Fruit fly (Drosophila melanogaster) ovary, adult (tissue): ENCODE data around the gene CG31776.
A peak's percentile ranks its signal among the peaks of the same experiment; 100 is the strongest.

Source experiments
- CG17801 ChIP-seq: fragments of 200-800 bp; optimal IDR thresholded peaks from 2 replicates; lab custom pipeline; 2019; ENCODE audit warnings: missing biosample characterization, mild to moderate bottlenecking, missing genetic modification characterization, moderate library complexity; ENCODE audit not compliant: partially characterized antibody

The CG31776 gene

DNA sequence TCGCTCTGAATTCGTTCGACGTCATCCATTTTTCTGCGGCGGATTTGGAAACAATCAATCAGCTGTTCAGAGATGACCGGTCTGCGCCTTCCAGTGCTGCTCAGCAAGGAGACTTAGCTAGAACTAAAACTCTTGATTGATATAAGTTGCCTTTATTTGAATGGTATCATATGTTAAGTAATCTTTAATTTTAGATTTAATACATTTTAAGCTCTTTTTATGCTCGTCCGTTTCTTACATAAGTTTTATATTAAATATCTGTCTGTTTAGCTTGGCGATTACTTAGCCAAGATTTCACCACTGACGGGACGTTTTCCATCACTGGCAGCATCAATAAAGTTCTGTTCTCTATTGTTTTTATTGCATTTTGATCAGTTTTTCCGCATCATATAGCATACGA, 13.0 kb upstream of the CG31776 start, which contains the start of the genes Cog3 and Sec5:
Cog3 (minus strand) TSS at position 58 of the 400 bp plus-strand sequence.
Sec5 (plus strand) TSS at position 296 of the 400 bp plus-strand sequence.
- peak; percentile 55 for TF ChIP-seq CG17801 (GFP tag; lab: Kevin White, UChicago)

DNA sequence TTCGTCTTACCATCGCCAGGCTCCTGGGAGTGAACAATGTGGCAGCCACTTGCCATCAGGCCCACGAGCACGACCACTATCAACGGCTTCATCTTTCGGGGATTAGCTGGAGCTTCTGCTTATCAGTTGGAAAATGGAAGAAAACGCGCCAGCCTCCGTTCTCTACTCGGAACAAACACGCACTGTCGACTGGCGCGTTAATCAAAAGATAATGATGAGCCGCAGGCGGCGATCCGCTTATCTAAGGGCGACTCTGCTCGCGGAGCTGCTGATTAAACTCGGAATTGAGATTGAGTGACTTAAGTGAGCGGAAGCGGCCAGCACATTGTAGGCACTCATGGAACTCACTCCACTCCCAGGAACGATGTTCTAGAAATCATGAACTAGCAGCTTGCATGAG, 8.2 kb upstream of the CG31776 start, which contains the start of gene CG3246:
CG3246 (minus strand) TSS at position 193 of the 400 bp plus-strand sequence.
- TF ChIP-seq CG17801 (GFP tag; lab: Kevin White, UChicago) = no peak

DNA sequence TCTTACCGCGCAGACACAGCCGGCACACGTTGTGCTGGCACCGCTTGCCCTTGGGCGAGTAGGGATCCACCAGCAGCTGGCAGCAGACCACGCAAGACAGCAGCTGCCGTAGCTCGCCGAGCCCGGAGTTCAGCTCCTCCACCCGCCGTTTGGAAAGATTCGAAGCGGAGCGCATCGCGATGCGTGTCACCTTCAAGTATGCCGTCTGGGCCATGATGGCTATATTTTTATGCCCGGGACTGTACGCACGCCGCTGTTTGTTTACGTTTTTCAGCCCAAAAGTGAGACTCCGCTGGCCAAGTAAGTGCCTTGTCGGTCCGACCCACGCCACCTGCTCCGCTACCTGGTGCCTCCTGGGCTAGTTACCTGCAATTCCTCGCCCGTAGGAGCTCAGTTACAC, 4.6 kb upstream of the CG31776 start:
- no peak for TF ChIP-seq CG17801 (GFP tag; lab: Kevin White, UChicago)

DNA sequence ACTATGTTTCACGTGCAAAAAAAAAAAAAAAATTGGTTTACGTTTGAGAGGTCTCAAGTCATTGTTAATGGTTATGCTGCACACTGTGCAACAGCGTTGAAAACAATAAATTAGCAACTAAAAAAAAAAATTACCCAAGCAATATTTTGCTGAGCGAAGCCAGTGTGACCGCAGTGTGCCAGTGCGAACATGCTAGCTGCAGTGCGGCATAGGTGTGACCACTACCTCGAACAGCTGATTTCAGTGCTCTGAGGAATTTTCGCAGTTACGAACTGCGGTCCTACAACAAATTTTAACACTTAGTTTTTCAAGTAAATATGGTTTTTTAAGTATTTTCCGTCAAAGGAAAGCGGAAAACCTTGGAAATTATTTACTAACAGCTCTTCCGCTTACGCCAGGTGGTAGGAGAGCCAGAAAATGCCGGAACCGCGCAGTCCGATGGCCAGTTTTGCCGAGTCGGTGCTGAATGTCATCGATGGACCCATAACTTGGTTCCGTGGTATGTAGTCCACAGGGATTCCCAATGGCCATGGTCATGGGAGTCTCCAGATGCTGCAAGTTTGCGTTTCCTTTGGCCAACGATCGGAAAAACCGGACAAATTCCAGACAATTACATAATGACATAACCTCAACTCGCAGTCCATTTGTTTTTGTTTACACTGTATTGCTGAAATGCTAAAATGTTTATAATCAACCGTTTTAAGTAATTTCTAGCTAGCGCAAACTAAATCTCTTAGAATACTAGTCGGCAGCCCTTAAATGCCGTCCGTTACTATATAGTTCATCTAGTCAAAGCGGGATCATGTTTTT, 3.9 kb upstream of the CG31776 start, which contains the start of the genes msl-2 and ND-PDSW:
msl-2 (minus strand) TSS at position 195 of the 810 bp plus-strand sequence.
ND-PDSW (plus strand) TSS at position 240 of the 810 bp plus-strand sequence.
- no peak for TF ChIP-seq CG17801 (GFP tag; lab: Kevin White, UChicago)

DNA sequence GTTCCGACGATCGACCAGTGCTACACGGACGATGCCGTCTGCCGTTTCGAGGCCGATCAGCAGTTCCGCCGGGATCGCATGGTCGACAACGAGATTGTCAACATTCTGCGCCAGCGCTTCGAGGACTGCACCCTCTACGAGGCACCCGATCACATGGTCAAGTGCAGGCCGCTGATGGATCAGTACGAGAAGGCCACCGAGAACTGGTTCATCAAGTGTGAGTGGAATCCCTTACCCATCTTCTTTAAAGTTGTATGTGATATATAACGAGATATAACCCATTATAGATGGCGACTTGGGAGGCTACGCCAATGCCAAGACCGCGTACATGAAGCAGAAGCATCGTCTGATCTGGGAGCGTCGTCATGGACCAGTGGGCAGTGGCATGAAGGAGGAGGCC, 3.1 kb upstream of the CG31776 start:
- TF ChIP-seq CG17801 (GFP tag; lab: Kevin White, UChicago) = no peak

DNA sequence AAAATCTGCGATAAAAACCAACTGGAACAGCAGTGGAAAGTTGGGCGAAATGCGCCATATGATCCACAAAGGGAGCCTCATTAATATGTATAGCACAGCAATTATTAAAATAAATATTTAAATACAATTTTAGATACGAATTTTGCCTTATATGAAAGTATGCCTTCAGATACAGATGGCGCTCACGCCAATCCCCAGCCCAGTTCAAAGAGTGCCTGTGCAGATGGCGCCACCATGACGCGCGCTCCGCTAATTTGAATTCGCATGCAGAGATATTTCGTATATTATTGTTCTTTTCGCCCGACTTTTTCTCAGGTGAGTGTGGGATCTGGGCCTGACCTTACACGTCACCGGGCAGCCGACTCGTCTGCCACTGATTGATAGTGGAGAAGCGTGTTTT, 2.3 kb downstream of the CG31776 start, which contains the start of gene Pgant4:
Pgant4 (plus strand) TSS at position 362 of the 400 bp plus-strand sequence.
- TF ChIP-seq CG17801 (GFP tag; lab: Kevin White, UChicago) = no peak

DNA sequence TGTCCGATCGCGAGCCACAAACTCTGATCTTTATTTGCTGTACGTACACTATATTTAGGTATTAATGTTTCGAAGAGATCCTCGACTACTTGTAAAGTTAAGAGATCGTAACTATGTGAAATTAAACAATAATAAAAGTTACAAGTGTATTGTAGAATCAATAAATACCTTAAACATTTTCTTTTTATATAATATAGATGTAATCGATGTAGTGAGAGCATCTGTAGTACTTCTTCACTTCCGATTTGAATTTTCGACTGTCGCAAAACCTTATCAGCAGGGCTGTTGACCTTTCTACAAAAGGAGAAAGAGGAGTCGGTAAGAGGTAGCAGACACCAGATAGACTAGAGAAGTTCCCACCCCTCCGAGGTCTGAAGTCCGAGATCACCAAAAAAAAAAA, 5.2 kb downstream of the CG31776 start:
- no peak for TF ChIP-seq CG17801 (GFP tag; lab: Kevin White, UChicago)

DNA sequence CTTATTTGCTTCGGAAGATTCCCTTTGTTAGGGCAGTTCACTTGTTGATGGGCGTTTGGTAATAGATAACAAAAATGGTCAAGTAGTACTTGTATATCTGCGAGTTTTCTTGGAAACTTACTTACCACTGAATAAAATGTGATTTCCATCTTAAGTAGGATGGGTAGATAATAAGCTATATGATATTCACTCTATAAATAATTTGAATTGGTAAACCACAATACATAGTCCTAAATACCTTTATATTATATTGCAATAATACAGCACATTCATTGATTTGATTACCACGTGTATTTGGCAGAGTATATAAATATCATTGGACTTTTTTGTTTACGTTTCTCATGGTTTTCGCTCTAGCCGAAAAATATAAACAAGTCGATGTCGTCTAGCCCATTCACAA, 6.0 kb downstream of the CG31776 start:
- peak; percentile 8 for TF ChIP-seq CG17801 (GFP tag; lab: Kevin White, UChicago)

DNA sequence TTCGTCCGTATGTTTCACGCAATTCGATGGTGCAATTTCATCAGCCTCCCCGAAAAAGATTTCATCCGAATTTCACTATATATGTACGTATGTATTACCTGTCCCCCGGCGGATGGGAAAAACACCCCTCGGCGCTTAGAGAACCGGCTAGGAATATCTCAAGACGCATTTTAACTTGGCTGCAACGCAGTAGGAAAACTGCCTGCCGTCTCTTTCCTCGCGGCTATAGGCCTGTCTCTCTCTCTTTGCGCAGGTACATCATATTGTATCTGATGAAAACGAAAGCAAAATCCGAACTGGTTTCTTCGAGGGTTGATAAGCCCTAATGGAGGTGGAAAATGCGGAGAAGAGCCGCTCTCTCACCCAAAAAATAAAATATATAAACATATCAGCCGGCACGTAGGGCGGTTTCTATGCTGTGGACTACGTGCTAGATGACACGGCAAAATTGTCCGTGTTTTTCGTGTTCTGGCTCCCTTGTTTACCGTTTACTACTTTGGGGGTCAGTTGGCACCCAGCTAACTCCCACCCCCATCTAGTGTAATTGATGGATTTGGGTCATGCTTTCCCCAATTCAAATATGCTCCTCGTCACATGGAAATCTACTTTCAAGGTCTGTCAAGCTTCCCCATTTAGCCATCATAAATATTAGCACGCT, 6.5 kb downstream of the CG31776 start:
- no peak for TF ChIP-seq CG17801 (GFP tag; lab: Kevin White, UChicago)

DNA sequence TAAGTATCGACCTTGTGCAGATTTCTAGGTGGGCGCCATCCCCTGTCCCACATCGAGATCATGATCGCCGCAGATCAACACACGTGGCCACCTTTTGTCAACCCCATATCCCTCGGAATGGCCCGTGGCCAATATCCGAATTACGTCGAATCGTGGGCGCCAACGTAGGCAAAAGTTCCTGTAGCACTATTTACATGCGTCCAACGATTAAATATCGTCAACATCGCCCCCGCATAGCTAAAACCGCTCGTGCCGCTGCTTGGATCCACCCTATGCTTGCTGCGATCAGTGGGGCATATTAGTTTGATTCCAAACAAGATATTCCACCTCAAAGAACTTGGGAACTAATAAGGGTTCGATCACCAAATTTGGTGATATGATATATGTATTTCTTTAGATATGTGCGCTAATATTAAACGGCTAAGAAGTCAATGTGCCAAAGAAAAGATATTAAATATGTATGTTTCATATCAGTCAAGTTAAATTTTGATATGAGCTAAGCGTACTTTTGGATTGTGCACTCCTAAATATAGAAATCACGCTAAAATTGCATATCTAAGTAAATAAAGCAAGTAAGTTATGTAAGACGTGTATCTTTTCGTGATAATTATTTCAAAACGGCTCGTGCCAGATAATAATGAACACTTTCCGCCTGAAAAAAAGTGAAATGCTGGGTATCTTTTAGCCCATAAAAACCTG, 7.2 kb downstream of the CG31776 start:
- TF ChIP-seq CG17801 (GFP tag; lab: Kevin White, UChicago) = peak; percentile 5

DNA sequence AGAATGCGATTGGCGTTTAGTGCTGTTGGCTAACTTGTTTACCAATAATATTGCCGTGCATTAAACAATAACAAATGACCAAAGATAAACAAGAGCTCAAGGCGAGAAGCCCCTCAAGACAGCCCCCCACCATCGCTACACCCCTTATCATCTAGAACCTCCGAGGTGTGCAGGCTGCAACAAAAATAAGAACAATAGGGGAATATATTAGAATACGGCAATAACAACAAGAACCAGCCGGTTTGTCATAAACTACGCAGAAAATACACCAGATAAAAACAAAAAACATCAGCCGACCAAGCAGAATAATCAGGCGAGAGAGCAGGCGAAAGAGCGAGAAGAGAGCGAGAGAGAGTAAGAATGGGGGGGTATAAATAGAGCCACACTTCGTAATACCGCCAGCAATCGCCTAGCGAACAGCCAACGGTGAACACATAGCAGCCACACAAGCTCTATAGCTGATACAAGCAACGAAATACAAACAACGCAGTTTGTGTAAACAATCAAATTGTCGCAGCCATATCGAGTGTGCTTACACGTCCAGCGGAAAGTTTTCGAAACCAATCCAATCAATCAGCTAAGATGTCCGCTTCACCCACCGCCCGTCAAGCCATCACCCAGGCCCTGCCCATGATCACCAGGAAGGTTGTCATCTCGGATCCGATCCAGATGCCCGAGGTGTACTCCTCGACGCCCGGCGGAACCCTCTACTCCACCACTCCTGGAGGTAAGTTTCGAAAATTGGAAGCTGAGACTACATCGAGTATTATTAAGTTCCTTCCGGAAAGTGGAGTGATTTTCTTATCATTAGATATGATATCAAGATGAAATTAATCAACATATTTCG, 8.3 kb downstream of the CG31776 start, which contains the start of gene Thor:
Thor (plus strand) TSS at position 401 of the 847 bp plus-strand sequence.
- TF ChIP-seq CG17801 (GFP tag; lab: Kevin White, UChicago) = peak; percentile 75

DNA sequence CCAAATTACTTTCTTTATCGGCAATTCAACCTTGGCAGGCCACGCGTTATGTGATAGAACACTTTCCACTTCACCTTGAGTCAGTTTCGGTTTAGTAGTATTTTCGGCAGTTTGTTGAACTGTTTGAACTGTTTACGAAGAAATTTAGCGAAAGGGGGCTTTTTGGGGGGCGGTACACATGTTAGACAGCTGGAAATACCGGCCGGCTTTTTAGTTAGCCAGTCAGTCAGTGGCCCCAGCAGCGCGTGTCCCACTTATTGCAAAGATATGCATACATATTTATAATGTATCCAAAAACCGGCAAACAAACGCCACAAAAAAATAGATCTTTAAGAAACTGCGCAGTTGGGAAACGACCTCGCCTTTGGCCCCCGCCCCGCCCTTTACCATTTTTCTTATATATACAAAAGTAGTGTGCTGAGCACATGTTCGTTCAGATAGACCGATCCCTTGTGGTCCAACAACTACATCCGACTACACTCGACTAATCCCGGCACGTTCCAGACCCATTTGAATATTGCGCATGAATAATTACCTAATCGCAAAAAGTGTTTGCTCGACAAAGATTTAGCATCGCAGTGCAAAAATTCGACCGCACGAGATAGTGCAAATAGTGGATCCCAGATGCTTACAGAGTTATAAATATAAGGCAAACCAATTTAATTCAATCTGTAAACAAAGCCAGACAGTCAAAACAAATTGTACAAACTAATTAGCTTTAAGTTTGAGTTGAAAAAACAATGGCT, 9.9 kb downstream of the CG31776 start:
- TF ChIP-seq CG17801 (GFP tag; lab: Kevin White, UChicago) = no peak

DNA sequence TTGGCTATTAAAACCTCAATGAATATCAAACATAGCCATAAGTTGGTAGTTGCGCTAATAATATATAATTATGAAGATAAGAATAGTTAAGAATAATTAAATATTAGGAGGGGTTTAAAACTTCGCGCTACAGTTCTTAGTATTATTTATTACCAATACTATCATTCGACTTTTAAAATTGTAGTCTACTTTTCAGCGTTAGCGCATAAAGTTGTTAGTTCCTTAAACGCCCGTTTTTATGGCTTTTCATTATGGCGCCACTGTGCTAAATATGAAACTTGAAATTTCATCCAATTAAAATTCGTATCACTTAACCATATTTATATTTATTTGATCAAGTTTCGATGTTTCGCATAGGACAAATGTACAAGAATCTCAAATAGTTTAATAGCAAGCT, 10.5 kb downstream of the CG31776 start:
- no peak for TF ChIP-seq CG17801 (GFP tag; lab: Kevin White, UChicago)
